Worm (Caenorhabditis elegans) whole organism, L4/young adult: Measurements from ENCODE around the gene M03B6.4.

Experiments
- W03F9.2 ChIP-seq: fragments of 150-350 bp; optimal IDR thresholded peaks from 2 replicates; lab custom pipeline; 2014; ENCODE audit warnings: missing biosample characterization, missing genetic modification characterization
- dao-5 ChIP-seq: sonication (generic microtip); optimal IDR thresholded peaks from 2 replicates; lab custom pipeline; 2016; ENCODE audit warnings: missing genotype, missing genetic modification characterization, moderate library complexity, missing compliant biosample characterization
- him-1 ChIP-seq: sonication (generic microtip); optimal IDR thresholded peaks from 2 replicates; lab custom pipeline; 2016; ENCODE audit warnings: missing genotype, missing genetic modification reagents, missing genetic modification characterization, missing compliant biosample characterization

The M03B6.4 gene

DNA sequence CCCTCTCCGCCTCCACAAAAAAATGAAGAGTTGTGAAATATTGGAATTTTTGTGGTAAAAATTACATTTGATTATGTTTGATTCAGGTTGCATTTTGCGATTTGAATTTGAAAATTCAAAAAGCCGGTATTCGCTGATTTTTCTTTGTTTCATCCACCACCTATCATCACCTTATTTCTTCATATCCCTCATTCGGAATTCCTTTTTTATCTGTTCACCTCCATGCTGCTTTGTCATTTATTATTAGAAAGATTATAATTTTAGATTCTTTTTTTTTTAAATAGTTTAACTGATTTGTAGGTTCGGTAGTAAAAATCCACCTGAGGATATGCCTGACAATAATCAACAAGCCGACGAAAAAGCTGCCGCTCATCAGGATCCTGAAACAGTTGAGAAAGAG is 6.0 kb upstream of the M03B6.4 start, which contains the start of gene mct-3:
Gene mct-3 (plus strand): TSS at position 301 of the 400 bp plus-strand sequence.
- TF ChIP-seq dao-5 (tag; lab: Kevin White, UChicago) (no peak), him-1 (no peak), W03F9.2 (tag; lab: Kevin White, UChicago) (no peak)

DNA sequence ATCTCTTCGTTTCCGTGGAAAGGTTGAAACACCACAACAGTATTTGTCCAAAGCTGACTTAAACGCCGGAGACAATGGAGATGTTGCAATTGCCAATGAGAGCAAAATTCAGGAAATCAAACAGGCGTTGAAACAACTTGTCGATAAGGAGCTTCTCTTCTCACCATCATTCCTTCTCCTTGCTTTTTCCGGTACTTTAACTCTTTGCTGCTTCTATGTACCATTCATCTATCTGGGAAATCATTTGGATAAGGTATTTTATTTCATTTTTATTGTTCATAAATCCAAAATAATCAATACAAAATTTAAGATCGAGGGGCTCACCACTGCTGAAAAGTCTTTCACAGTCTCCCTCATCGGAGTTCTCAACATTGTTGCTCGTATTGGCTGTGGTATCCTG is 2.7 kb upstream of the M03B6.4 start:
- no peak for TF ChIP-seq W03F9.2 (tag; lab: Kevin White, UChicago)
- no peak for TF ChIP-seq dao-5 (tag; lab: Kevin White, UChicago)
- no peak for TF ChIP-seq him-1

DNA sequence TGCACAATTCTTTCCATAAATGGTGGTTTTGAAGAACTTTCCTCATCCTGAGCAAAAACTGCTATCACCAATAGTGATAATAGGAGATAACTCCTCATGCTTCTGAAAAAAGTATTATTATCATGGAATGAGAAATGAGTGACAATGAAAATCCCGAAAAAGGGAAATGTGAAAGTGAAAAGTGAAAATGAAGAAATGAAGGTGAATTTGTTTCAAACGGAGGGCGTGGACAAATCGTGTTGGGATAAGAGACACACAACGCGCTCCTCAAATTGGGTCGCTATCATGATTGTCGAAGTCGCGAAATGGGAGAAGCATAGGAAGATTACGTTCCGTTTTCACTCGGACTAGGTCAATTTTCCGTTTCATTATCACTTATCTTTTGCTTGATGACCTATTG is 5.5 kb downstream of the M03B6.4 start, which contains the start of gene M03B6.3:
Gene M03B6.3 (minus strand): TSS at position 102 of the 400 bp plus-strand sequence.
- TF ChIP-seq him-1 (no peak), W03F9.2 (tag; lab: Kevin White, UChicago) (no peak), dao-5 (tag; lab: Kevin White, UChicago) (no peak)

DNA sequence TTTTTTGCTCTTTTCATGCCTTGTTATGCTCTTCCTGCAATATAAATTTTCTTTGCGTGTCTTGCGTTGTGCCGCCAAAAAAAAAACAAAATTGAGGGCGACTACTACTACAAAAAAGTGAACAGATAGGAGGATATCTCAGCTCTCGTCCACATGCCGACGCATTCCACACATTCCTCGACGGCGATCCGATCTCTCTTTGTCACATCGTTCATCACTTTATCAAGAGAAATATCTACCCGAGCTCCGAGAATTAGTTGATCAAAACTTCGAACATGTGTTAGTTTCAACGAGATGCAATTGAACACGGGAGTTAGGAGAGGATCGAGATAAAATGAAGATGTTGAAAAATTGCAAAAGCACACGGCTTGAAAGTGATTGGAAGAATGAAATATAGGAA is 12.5 kb downstream of the M03B6.4 start:
- TF ChIP-seq dao-5 (tag; lab: Kevin White, UChicago) (no peak), W03F9.2 (tag; lab: Kevin White, UChicago) (no peak), him-1 (no peak)

DNA sequence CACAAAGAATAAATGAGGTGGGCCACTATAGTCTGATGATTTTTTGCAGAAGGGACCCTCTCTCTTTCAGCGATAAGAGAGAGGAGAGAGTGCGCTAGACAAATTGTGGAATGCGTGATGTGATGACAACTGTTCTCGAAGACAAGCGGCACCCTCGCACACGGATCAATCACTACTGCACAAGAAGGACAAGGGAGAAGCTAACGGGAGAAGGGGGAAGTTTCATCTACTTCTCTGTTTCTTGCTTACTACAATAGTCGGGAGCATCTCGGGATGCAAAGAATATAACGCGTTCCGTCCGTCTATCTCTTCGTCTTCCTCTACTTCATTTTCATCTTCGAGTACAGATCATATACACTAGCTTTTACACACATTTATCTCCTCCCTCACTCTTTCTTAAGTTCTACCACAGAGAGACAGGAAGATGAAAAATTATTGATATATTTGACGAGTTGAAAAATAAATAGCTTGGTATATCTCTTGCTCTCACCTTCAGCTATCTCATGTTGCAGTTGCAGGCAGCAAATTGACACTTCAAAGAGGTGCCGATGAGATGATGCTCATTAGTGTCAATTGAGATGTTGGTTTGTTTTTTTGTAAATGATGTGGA is 14.8 kb downstream of the M03B6.4 start:
- TF ChIP-seq dao-5 (tag; lab: Kevin White, UChicago) (no peak), W03F9.2 (tag; lab: Kevin White, UChicago) (no peak), him-1 (no peak)

DNA sequence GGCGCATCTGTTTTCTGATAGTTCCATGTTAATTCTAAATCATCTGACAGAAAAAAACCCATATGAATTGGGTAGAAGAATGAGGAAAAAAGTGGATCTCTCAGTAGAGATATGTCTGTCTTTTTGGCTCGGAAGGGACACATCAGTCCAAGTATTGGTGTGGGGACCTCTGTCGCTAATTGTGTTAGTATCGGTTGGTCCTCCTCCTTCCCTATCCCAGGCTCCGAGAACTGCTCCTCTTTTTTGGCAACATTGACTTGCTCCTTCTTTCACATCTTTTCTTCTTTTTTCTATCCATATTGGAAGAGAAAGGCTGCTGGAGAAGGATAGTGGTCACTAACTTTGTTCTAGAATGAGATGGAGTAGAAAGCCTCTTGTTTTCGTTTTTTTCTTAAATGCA is 17.3 kb downstream of the M03B6.4 start:
- TF ChIP-seq him-1 (no peak), dao-5 (tag; lab: Kevin White, UChicago) (no peak), W03F9.2 (tag; lab: Kevin White, UChicago) (no peak)

DNA sequence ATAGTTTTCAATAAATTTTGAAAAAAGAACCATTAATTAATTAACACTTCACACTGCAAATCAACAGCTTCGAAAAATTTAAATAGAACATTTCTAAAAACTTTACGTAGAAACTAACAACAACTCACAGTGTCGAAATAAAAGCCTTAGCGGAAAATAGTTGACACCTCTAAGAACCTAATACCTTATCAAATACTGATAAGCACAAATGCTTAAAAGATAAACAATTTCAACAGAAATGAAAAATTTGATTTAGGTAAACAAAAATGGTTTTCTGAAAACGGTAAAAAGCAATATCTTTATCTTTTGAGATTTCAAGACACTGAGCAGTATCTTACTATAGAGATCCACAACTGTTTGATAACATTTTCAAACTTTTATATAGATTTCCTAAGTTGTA is 18.2 kb downstream of the M03B6.4 start:
- TF ChIP-seq dao-5 (tag; lab: Kevin White, UChicago) (no peak), him-1 (no peak), W03F9.2 (tag; lab: Kevin White, UChicago) (no peak)

DNA sequence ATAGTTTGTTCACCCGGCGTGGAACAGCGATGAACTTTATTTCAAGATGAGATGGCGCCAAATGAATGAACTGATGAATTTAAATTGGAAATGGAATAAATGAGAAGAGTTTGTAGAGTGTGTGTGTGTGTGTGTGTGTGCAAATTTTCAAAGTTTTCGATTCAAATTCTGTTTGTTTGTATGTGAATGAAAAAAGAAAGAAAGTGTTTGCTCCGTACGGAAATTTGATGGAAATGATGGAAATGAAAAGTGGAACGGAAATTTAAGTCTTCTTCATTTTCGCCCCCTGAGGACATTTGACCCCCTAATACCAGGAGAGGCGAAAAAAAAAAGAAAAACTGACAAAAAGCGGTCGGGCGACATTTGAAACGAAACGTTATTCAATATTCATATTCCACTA is 19.4 kb downstream of the M03B6.4 start:
- TF ChIP-seq W03F9.2 (tag; lab: Kevin White, UChicago) (no peak), dao-5 (tag; lab: Kevin White, UChicago) (no peak), him-1 (no peak)

DNA sequence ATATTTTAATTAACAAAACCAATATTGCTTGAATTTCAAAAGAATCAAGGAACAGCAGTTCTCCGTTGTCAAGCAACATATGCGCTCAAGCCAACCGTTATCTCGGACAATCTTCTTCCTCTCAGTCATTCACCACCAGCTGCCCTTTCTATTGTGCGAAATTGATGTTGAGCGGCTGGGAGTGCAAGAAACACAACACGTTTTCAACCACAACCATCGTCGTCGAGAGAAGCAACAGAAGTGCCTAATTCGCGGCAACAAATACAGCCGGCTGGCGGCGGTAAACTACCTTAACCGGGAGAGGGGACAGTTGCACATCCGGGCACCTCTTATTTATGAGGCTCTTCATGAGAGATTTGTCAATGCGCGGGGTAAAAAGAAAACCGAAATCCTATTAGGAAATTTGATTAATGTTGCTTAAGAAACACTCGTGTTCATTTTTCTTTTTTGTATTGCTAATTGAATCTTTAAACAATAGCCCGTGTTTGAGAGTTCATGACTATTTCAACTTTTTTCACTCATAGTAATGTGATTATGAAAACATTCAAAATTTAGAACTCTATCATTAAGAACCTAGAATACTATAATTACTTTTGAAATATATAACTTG is 23.2 kb downstream of the M03B6.4 start:
- TF ChIP-seq dao-5 (tag; lab: Kevin White, UChicago) (no peak), him-1 (no peak), W03F9.2 (tag; lab: Kevin White, UChicago) (no peak)

DNA sequence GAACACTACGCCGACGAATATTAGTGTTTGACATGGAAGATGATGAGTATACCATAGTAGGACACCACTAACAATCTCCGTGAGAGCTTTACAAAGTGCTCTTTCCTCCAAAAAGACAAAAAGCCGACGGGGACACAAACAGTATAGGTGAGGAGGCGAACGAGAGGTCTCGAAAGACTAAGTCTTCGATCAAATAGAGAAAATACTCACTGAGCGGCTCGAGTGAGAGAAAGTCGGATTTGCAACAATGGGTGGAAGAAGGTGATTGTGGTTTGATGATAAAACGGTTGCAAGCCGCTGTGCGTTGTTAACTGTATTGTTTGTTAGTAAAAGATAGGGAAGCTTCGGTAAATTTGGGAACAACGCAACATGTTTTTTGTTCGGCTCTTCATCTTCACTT is 24.0 kb downstream of the M03B6.4 start, which contains the start of gene hlb-1:
Gene hlb-1 (minus strand): TSS at position 101 of the 400 bp plus-strand sequence.
- TF ChIP-seq dao-5 (tag; lab: Kevin White, UChicago) (no peak), W03F9.2 (tag; lab: Kevin White, UChicago) (no peak), him-1 (no peak)

DNA sequence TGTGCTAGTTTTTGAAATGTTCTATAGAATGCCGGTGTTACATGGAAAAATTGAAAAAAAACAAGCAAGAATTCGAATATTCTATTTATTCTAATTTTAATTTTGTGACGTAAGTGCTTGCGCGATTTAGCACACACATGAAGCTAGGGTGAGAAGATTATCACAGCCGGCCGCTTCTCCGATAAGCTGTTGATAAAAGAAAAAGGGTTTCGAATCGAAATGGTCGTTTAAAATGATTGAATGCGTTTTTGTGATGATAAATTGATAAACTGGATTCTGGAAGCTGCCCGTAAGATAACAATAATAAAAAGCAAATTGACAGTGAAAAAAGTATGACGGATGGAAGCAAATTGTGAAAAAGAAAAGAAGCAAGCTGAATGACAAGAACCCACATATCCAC is 25.5 kb downstream of the M03B6.4 start:
- TF ChIP-seq dao-5 (tag; lab: Kevin White, UChicago), result no peak
- no peak for TF ChIP-seq him-1
- no peak for TF ChIP-seq W03F9.2 (tag; lab: Kevin White, UChicago)

DNA sequence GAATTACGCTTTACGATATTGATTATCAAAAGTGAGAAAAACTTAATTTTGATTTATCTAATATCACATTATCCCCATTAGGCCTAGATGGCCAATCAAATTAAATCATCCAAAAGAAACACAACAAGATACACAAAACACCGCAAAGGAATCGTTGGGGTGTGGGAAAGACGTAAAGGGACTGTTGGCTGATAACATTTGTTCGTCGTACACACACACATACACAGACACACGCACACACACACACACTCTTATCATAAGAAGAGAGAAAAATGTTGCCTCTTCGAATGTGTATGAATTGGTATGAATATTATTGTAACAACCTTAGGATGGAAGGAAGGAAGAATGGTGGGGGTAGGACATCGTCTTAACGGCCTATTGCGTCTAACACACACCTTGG is 26.5 kb downstream of the M03B6.4 start:
- TF ChIP-seq him-1, result no peak
- no peak for TF ChIP-seq W03F9.2 (tag; lab: Kevin White, UChicago)
- no peak for TF ChIP-seq dao-5 (tag; lab: Kevin White, UChicago)

DNA sequence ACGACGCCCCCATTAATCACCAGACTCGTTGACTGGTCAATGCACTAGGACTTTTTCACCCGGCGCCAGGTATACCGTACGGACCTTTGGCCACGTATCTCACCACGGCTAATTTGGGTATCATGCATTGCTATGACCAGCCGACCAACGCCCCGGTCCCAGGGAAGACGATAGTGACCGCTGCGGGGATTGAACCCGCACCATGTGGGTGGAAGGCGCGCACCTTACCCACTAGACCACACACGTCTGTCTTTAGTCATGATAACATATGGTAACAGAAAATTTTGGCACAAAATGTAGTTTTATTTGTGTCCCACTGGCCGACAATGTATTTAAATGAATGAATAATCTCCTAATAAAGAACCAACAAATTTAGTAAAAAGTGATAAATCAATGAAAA is 27.6 kb downstream of the M03B6.4 start:
- no peak for TF ChIP-seq him-1
- TF ChIP-seq dao-5 (tag; lab: Kevin White, UChicago), result no peak
- TF ChIP-seq W03F9.2 (tag; lab: Kevin White, UChicago), result no peak

DNA sequence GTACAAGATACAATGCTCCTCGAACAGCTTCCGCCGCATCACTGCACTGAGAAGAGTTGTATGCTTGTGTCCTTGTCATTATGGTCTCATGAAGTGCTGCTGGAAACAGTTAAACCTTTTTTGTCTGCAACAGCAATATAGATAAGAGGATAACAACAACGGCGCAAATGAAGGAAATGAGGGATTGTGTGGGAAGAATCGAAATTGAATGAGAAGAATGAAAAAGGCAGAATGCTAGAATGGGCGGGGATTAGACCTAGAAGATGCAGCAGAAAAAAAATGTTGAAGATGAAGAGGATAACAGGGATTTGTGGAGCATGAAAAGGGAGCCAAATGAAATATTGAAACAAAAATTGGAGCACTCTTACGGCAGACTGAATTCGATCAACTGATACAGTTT is 34.6 kb downstream of the M03B6.4 start, which contains the start of gene sra-37:
Gene sra-37 (minus strand): TSS at position 101 of the 400 bp plus-strand sequence.
- TF ChIP-seq W03F9.2 (tag; lab: Kevin White, UChicago), result no peak
- no peak for TF ChIP-seq dao-5 (tag; lab: Kevin White, UChicago)
- TF ChIP-seq him-1, result no peak
